Worm (Caenorhabditis elegans): ENCODE data around the gene blos-4.

DNA sequence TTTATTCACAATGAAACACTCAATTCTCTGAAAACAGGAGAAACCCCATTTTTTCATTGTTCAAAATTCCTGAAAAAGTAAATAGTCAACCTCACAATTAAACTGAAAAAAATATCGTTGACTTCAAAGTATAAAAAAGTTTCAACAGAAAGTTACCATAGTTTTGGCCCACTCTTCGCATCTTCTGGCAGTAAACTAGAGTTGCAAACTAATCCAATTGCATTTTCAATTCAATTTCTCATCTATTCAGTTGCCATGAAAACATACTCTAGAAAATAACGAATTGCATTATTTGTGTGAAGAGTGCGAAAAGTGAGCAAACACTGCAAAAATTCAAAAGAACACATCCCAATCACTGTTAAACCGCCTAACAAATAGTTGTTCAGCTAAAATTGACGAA, 18.6 kb downstream of the blos-4 start, which contains the start of gene F13H8.3:
- no peak for TF ChIP-seq F33H1.4 (GFP tag; IDR thresholded peaks at IDR 0.05)
- TF ChIP-seq aptf-3 (GFP tag; IDR thresholded peaks at IDR 0.05), result no peak
- TF ChIP-seq C17E4.6 (GFP tag; IDR thresholded peaks at IDR 0.05), result no peak
- TF ChIP-seq pha-4 (tag; optimal IDR thresholded peaks at IDR 0.05), result no peak
- TF ChIP-seq lsl-1 (GFP tag; optimal IDR thresholded peaks at IDR 0.05), result no peak

Data from whole organism, young adult.